Worm (Caenorhabditis elegans) whole organism, L2 larva: ENCODE measurements around the gene irld-3.

ENCODE experiments used
- R02D3.7 ChIP-seq: fragments of 150-350 bp; optimal IDR thresholded peaks from 2 replicates; lab custom pipeline; 2014; ENCODE audit warnings: missing biosample characterization, missing genetic modification characterization
- ZK546.5 ChIP-seq: sonication (generic microtip); optimal IDR thresholded peaks from 2 replicates; lab custom pipeline; 2017; ENCODE audit warnings: missing biosample characterization, missing genetic modification characterization
- egl-27 ChIP-seq: sonication (generic microtip); optimal IDR thresholded peaks from 3 replicates; lab custom pipeline; 2017; ENCODE audit warnings: missing biosample characterization, missing genetic modification reagents, missing genetic modification characterization
- lsy-2 ChIP-seq, 2 experiments: fragments of 150-350 bp in 1 of 2; sonication (generic microtip) in 1 of 2; optimal IDR thresholded peaks; 2 replicates each; lab custom pipeline; 2014 to 2017; ENCODE audit warnings: missing biosample characterization in 2 of 2, missing genetic modification characterization in 2 of 2
- mab-5 ChIP-seq: fragments of 150-350 bp; optimal IDR thresholded peaks from 2 replicates; lab custom pipeline; 2014; ENCODE audit warnings: missing biosample characterization, missing genetic modification characterization
- nhr-25 ChIP-seq: fragments of 150-350 bp; sonication (generic microtip); optimal IDR thresholded peaks from 3 replicates; lab custom pipeline; 2014; ENCODE audit warnings: missing biosample characterization, missing genetic modification characterization
- unc-55 ChIP-seq: fragments of 150-350 bp; sonication (generic microtip); optimal IDR thresholded peaks from 3 replicates; lab custom pipeline; 2014; ENCODE audit warnings: missing biosample characterization, missing genetic modification reagents, missing genetic modification characterization

DNA sequence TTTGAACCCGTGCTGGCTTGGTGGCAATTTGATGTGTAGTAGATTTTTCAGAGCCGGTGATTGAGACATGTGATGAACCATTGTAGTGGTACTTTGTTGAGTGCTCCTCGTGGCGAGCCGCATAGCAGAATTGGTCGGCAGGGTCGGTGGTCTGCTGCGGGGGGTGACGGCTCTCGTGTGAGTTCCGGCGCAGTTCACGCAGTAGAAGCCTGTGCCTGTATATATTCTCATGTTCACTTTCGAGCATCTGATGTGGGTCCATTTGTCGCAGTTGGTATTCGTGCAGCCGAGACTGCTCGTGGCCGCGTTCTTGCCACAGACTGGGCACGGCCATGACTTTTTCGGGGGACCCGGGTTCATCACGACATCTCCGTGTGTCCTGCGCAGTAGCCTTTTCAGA, 23.9 kb upstream of the irld-3 start:
- no peak for TF ChIP-seq mab-5 (tag; lab: Kevin White, UChicago)
- no peak for TF ChIP-seq egl-27 (tag; lab: Kevin White, UChicago)
- no peak for TF ChIP-seq lsy-2 (tag; optimal IDR thresholded peaks at IDR 0.05; lab: Kevin White, UChicago)
- TF ChIP-seq ZK546.5 (tag; lab: Kevin White, UChicago): no peak
- no peak for TF ChIP-seq unc-55 (GFP tag; lab: Kevin White, UChicago)
- no peak for TF ChIP-seq R02D3.7 (tag; lab: Kevin White, UChicago)
- TF ChIP-seq nhr-25: no peak
